Worm (Caenorhabditis elegans): ENCODE measurements around the gene fipr-4.

- TF ChIP-seq nhr-11 (tag; optimal IDR thresholded peaks at IDR 0.05) (no peak), pha-2 (tag; optimal IDR thresholded peaks at IDR 0.05) (no peak), hlh-13 (GFP tag; optimal IDR thresholded peaks at IDR 0.05) (no peak), ama-1 (optimal IDR thresholded peaks at IDR 0.05) (no peak), ets-4 (tag; optimal IDR thresholded peaks at IDR 0.05) (no peak), hlh-8 (tag; optimal IDR thresholded peaks at IDR 0.05) (no peak), pqm-1 (tag; optimal IDR thresholded peaks at IDR 0.05) (no peak), che-1 (tag; optimal IDR thresholded peaks at IDR 0.05) (no peak), pha-4 (tag; optimal IDR thresholded peaks at IDR 0.05) (no peak)
Observed at ce11 chrV:10244018-10244720, 15.9 kb upstream of the fipr-4 start.
